Fruit fly (Drosophila melanogaster) whole organism, prepupa: ENCODE data around the gene CG31674.

Experiments used
- CG10631 ChIP-seq: fragments of 200-800 bp; sonication (Bioruptor generic); optimal IDR thresholded peaks from 2 replicates; lab custom pipeline; 2016; ENCODE audit warnings: missing biosample characterization, missing genetic modification characterization
- CG11294 ChIP-seq: fragments of 200-800 bp; sonication (Bioruptor generic); IDR thresholded peaks from 2 replicates; pipeline ENCODE4 v1.3.6; 2022; ENCODE audit warnings: missing biosample characterization, missing genetic modification characterization
- CG11762 ChIP-seq: fragments of 200-800 bp; sonication (Bioruptor generic); optimal IDR thresholded peaks from 3 replicates; lab custom pipeline; 2016; ENCODE audit warnings: missing biosample characterization, missing genetic modification characterization; ENCODE audit not compliant: insufficient read depth
- CG11902 ChIP-seq: fragments of 200-800 bp; sonication (Bioruptor generic); optimal IDR thresholded peaks from 3 replicates; lab custom pipeline; 2016; ENCODE audit warnings: missing biosample characterization, missing genetic modification characterization
- CG15336 ChIP-seq: fragments of 200-800 bp; sonication (Bioruptor generic); IDR thresholded peaks from 2 replicates; pipeline ENCODE4 v1.3.6; 2022; ENCODE audit warnings: missing biosample characterization, missing genetic modification characterization
- CG16779 ChIP-seq: fragments of 200-800 bp; sonication (Bioruptor generic); optimal IDR thresholded peaks from 3 replicates; lab custom pipeline; 2017; ENCODE audit warnings: missing biosample characterization, mild to moderate bottlenecking, missing genetic modification characterization
- CG3032 ChIP-seq: fragments of 200-800 bp; optimal IDR thresholded peaks from 2 replicates; lab custom pipeline; 2019; ENCODE audit warnings: missing biosample characterization, mild to moderate bottlenecking, missing genetic modification characterization, moderate library complexity
- CG31627 ChIP-seq: fragments of 200-800 bp; sonication (Bioruptor generic); optimal IDR thresholded peaks from 3 replicates; lab custom pipeline; 2016; ENCODE audit warnings: missing biosample characterization, missing genetic modification characterization
- CG32006 ChIP-seq: fragments of 200-800 bp; sonication (Bioruptor generic); optimal IDR thresholded peaks from 3 replicates; lab custom pipeline; 2017; ENCODE audit warnings: missing biosample characterization, mild to moderate bottlenecking, missing genetic modification characterization
- CG34406 ChIP-seq: fragments of 200-800 bp; sonication (Bioruptor generic); optimal IDR thresholded peaks from 3 replicates; lab custom pipeline; 2016; ENCODE audit warnings: missing biosample characterization, missing genetic modification characterization
- CG3919 ChIP-seq: fragments of 200-800 bp; sonication (Bioruptor generic); optimal IDR thresholded peaks from 3 replicates; lab custom pipeline; 2016; ENCODE audit warnings: missing biosample characterization, missing genetic modification characterization
- CG4318 ChIP-seq: fragments of 200-800 bp; sonication (Bioruptor generic); optimal IDR thresholded peaks from 3 replicates; lab custom pipeline; 2017; ENCODE audit warnings: missing biosample characterization, mild to moderate bottlenecking, missing genetic modification characterization
- CG6163 ChIP-seq: fragments of 200-800 bp; sonication (Bioruptor generic); IDR thresholded peaks from 3 replicates; pipeline ENCODE4 v1.3.6; 2022; ENCODE audit warnings: missing biosample characterization, missing genetic modification characterization
- CG6276 ChIP-seq: fragments of 200-800 bp; sonication (Bioruptor generic); optimal IDR thresholded peaks from 2 replicates; lab custom pipeline; 2017; ENCODE audit warnings: missing biosample characterization, mild to moderate bottlenecking, missing genetic modification characterization
- CG6808 ChIP-seq: fragments of 200-800 bp; sonication (Bioruptor generic); optimal IDR thresholded peaks from 3 replicates; lab custom pipeline; 2017; ENCODE audit warnings: missing biosample characterization, missing genetic modification characterization, mild to moderate bottlenecking, moderate library complexity, missing genetic modification reagents
- CG6854 ChIP-seq: fragments of 200-800 bp; sonication (Bioruptor generic); optimal IDR thresholded peaks from 2 replicates; lab custom pipeline; 2017; ENCODE audit warnings: missing biosample characterization, mild to moderate bottlenecking, missing genetic modification characterization
- CG7368 ChIP-seq: fragments of 200-800 bp; sonication (Bioruptor generic); optimal IDR thresholded peaks from 3 replicates; lab custom pipeline; 2016; ENCODE audit warnings: missing biosample characterization, missing genetic modification characterization
- CG8119 ChIP-seq: fragments of 200-800 bp; sonication (Bioruptor generic); IDR thresholded peaks from 3 replicates; pipeline ENCODE4 v1.3.6; 2022; ENCODE audit warnings: missing biosample characterization, missing genetic modification characterization
- CG8319 ChIP-seq: fragments of 200-800 bp; sonication (Bioruptor generic); optimal IDR thresholded peaks from 3 replicates; lab custom pipeline; 2016; ENCODE audit warnings: missing biosample characterization, missing genetic modification characterization
- CG9139 ChIP-seq: fragments of 200-800 bp; sonication (Bioruptor generic); optimal IDR thresholded peaks from 3 replicates; lab custom pipeline; 2017; ENCODE audit warnings: missing biosample characterization, mild to moderate bottlenecking, missing genetic modification characterization
- Eip78C ChIP-seq: fragments of 200-800 bp; sonication (Bioruptor generic); peaks from one replicate; lab custom pipeline; 2016; ENCODE audit warnings: missing biosample characterization, missing genetic modification characterization
- Eip93F ChIP-seq: fragments of 200-800 bp; sonication (Bioruptor generic); optimal IDR thresholded peaks from 2 replicates; lab custom pipeline; 2016; ENCODE audit warnings: missing biosample characterization, mild to moderate bottlenecking, missing genetic modification characterization
- Ets21C ChIP-seq: fragments of 200-800 bp; sonication (Bioruptor generic); optimal IDR thresholded peaks from 3 replicates; lab custom pipeline; 2016; ENCODE audit warnings: missing biosample characterization, missing genetic modification characterization
- Gug ChIP-seq: fragments of 200-800 bp; sonication (Bioruptor generic); IDR thresholded peaks from 2 replicates; pipeline ENCODE4 v1.3.6; 2022; ENCODE audit warnings: missing biosample characterization, missing genetic modification characterization
- Hr38 ChIP-seq: sonication (Bioruptor generic); optimal IDR thresholded peaks from 2 replicates; lab custom pipeline; 2016; ENCODE audit warnings: missing biosample characterization, missing genetic modification characterization
- Hr39 ChIP-seq: fragments of 200-800 bp; sonication (Bioruptor generic); optimal IDR thresholded peaks from 2 replicates; lab custom pipeline; 2016; ENCODE audit warnings: missing biosample characterization, missing genetic modification characterization
- Hr4 ChIP-seq: fragments of 200-800 bp; sonication (Bioruptor generic); optimal IDR thresholded peaks from 3 replicates; lab custom pipeline; 2016; ENCODE audit warnings: missing biosample characterization, missing genetic modification characterization
- Lpt ChIP-seq: fragments of 200-800 bp; sonication (Bioruptor generic); optimal IDR thresholded peaks from 3 replicates; lab custom pipeline; 2016; ENCODE audit warnings: missing biosample characterization, missing genetic modification characterization
- OdsH ChIP-seq: fragments of 200-800 bp; sonication (Bioruptor generic); optimal IDR thresholded peaks from 3 replicates; lab custom pipeline; 2016; ENCODE audit warnings: missing biosample characterization, missing genetic modification characterization
- Smox ChIP-seq: fragments of 200-800 bp; sonication (Bioruptor generic); optimal IDR thresholded peaks from 3 replicates; lab custom pipeline; 2016; ENCODE audit warnings: missing biosample characterization, missing genetic modification characterization
- Sox102F ChIP-seq: fragments of 200-800 bp; sonication (Bioruptor generic); optimal IDR thresholded peaks from 2 replicates; lab custom pipeline; 2016; ENCODE audit warnings: missing biosample characterization, mild to moderate bottlenecking, missing genetic modification characterization
- Sox14 ChIP-seq: fragments of 200-800 bp; sonication (Bioruptor generic); optimal IDR thresholded peaks from 3 replicates; lab custom pipeline; 2016; ENCODE audit warnings: missing biosample characterization, missing genetic modification characterization
- Sox15 ChIP-seq: fragments of 200-800 bp; sonication (Bioruptor generic); optimal IDR thresholded peaks from 3 replicates; lab custom pipeline; 2016; ENCODE audit warnings: missing biosample characterization, missing genetic modification characterization
- achi ChIP-seq: fragments of 200-800 bp; sonication (Bioruptor generic); optimal IDR thresholded peaks from 3 replicates; lab custom pipeline; 2016; ENCODE audit warnings: missing biosample characterization, missing genetic modification characterization
- cyc ChIP-seq: fragments of 200-800 bp; sonication (Bioruptor generic); optimal IDR thresholded peaks from 3 replicates; lab custom pipeline; 2016; ENCODE audit warnings: missing biosample characterization, missing genetic modification characterization
- dac ChIP-seq: fragments of 200-800 bp; sonication (Bioruptor generic); optimal IDR thresholded peaks from 2 replicates; lab custom pipeline; 2017; ENCODE audit warnings: missing biosample characterization, mild to moderate bottlenecking, missing genetic modification characterization
- dsx ChIP-seq: fragments of 200-800 bp; optimal IDR thresholded peaks from 3 replicates; lab custom pipeline; 2019; ENCODE audit warnings: missing biosample characterization, mild to moderate bottlenecking, missing genetic modification characterization, moderate library complexity; ENCODE audit not compliant: poor library complexity, severe bottlenecking
- eg ChIP-seq: fragments of 200-800 bp; sonication (Bioruptor generic); IDR thresholded peaks from 3 replicates; pipeline ENCODE4 v1.3.6; 2022; ENCODE audit warnings: missing biosample characterization, missing genetic modification characterization
- fd59A ChIP-seq: fragments of 200-800 bp; sonication (Bioruptor generic); optimal IDR thresholded peaks from 2 replicates; lab custom pipeline; 2017; ENCODE audit warnings: missing biosample characterization, mild to moderate bottlenecking, missing genetic modification characterization, missing genetic modification reagents
- fd85E ChIP-seq: fragments of 200-800 bp; sonication (Bioruptor generic); optimal IDR thresholded peaks from 3 replicates; lab custom pipeline; 2016; ENCODE audit warnings: missing biosample characterization, missing genetic modification characterization
- fkh ChIP-seq: fragments of 200-800 bp; sonication (Bioruptor generic); optimal IDR thresholded peaks from 3 replicates; lab custom pipeline; 2017; ENCODE audit warnings: missing biosample characterization, mild to moderate bottlenecking, missing genetic modification characterization, moderate library complexity
- lz ChIP-seq: fragments of 200-800 bp; sonication (Bioruptor generic); optimal IDR thresholded peaks from 3 replicates; lab custom pipeline; 2016; ENCODE audit warnings: missing biosample characterization, missing genetic modification characterization
- pdm3 ChIP-seq: fragments of 200-800 bp; sonication (Bioruptor generic); optimal IDR thresholded peaks from 3 replicates; lab custom pipeline; 2016; ENCODE audit warnings: missing biosample characterization, missing genetic modification characterization
- salr ChIP-seq, 2 experiments: fragments of 200-800 bp; sonication (Bioruptor generic); optimal IDR thresholded peaks; 3 replicates each; lab custom pipeline; 2016 to 2018; ENCODE audit warnings: missing biosample characterization in 2 of 2, missing genetic modification characterization in 2 of 2, mild to moderate bottlenecking in 1 of 2
- spab ChIP-seq: fragments of 200-800 bp; sonication (Bioruptor generic); optimal IDR thresholded peaks from 2 replicates; lab custom pipeline; 2017; ENCODE audit warnings: missing biosample characterization, mild to moderate bottlenecking, missing genetic modification characterization, missing genetic modification reagents
- ss ChIP-seq, 2 experiments: fragments of 200-800 bp; sonication (Bioruptor generic); optimal IDR thresholded peaks; 2 replicates in 1 of 2; 3 replicates in 1 of 2; lab custom pipeline; 2017 to 2018; ENCODE audit warnings: mild to moderate bottlenecking in 2 of 2, missing biosample characterization in 2 of 2, missing genetic modification characterization in 2 of 2, moderate library complexity in 1 of 2
- topi ChIP-seq: fragments of 200-800 bp; sonication (Bioruptor generic); optimal IDR thresholded peaks from 3 replicates; lab custom pipeline; 2016; ENCODE audit warnings: missing biosample characterization, missing genetic modification characterization
- vri ChIP-seq: fragments of 200-800 bp; sonication (Bioruptor generic); optimal IDR thresholded peaks from 3 replicates; lab custom pipeline; 2016; ENCODE audit warnings: missing biosample characterization, mild to moderate bottlenecking, missing genetic modification characterization

CG31674 gene

dm6 chr2L:20797515-20797847 lies 33.6 kb upstream of the CG31674 start, which contains the start of gene CG9328 (continued):
- TF ChIP-seq fd59A (GFP tag; lab: Kevin White, UChicago) (no peak), CG6808 (GFP tag; lab: Kevin White, UChicago) (no peak), Hr39 (peak; percentile 40), CG10631 (GFP tag; lab: Kevin White, UChicago) (peak; percentile 50), CG7368 (GFP tag; lab: Kevin White, UChicago) (no peak), Gug (GFP tag; lab: Robert Waterston, UW) (0 out of 2 replicates have a peak, but pooled peaks have one; percentile 25), CG9139 (peak; percentile 15), CG6276 (GFP tag; lab: Kevin White, UChicago) (no peak), CG6854 (GFP tag; lab: Kevin White, UChicago) (peak; percentile 26), lz (GFP tag; lab: Kevin White, UChicago) (peak; percentile 39), Hr4 (GFP tag; lab: Kevin White, UChicago) (peak; percentile 47), CG8119 (GFP tag; lab: Robert Waterston, UW) (no peak)

dm6 chr2L:20798351-20798777 lies 32.7 kb upstream of the CG31674 start:
- no peak for TF ChIP-seq achi (GFP tag; lab: Kevin White, UChicago)
- peak; percentile 53 for TF ChIP-seq CG9139
- TF ChIP-seq Hr4 (GFP tag; lab: Kevin White, UChicago), result no peak
- no peak for TF ChIP-seq salr (GFP tag; optimal IDR thresholded peaks at IDR 0.05; lab: Kevin White, UChicago)
- TF ChIP-seq OdsH (GFP tag; lab: Kevin White, UChicago), result no peak
- no peak for TF ChIP-seq CG8119 (GFP tag; lab: Robert Waterston, UW)
- no peak for TF ChIP-seq CG34406 (GFP tag; lab: Kevin White, UChicago)
- no peak for TF ChIP-seq CG11762 (GFP tag; lab: Kevin White, UChicago)
- no peak for TF ChIP-seq CG31627 (GFP tag; lab: Kevin White, UChicago)
- peak; percentile 39 for TF ChIP-seq CG6854 (GFP tag; lab: Kevin White, UChicago)
- peak; percentile 22 for TF ChIP-seq vri
- no peak for TF ChIP-seq fd59A (GFP tag; lab: Kevin White, UChicago)
- peak; percentile 48 to 62 for TF ChIP-seq ss (GFP tag; optimal IDR thresholded peaks at IDR 0.05; lab: Kevin White, UChicago)
- no peak for TF ChIP-seq Gug (GFP tag; lab: Robert Waterston, UW)
- TF ChIP-seq CG3919 (GFP tag; lab: Kevin White, UChicago), result no peak
- TF ChIP-seq Sox15 (GFP tag; lab: Kevin White, UChicago), result no peak
- no peak for TF ChIP-seq CG3032 (tag; lab: Kevin White, UChicago)
- no peak for TF ChIP-seq Sox14 (GFP tag; lab: Kevin White, UChicago)
- TF ChIP-seq pdm3 (GFP tag; lab: Kevin White, UChicago), result peak; percentile 2
- TF ChIP-seq CG32006, result no peak
- no peak for TF ChIP-seq CG7368 (GFP tag; lab: Kevin White, UChicago)
- TF ChIP-seq CG6808 (GFP tag; lab: Kevin White, UChicago), result no peak
- no peak for TF ChIP-seq Smox (GFP tag; lab: Kevin White, UChicago)
- TF ChIP-seq dac (GFP tag; lab: Kevin White, UChicago), result no peak
- TF ChIP-seq Sox102F (GFP tag; lab: Kevin White, UChicago), result peak; percentile 22
- no peak for TF ChIP-seq Hr38 (GFP tag; lab: Kevin White, UChicago)
- no peak for TF ChIP-seq CG8319 (GFP tag; lab: Kevin White, UChicago)
- TF ChIP-seq spab (GFP tag; lab: Kevin White, UChicago), result no peak
- no peak for TF ChIP-seq cyc
- no peak for TF ChIP-seq eg (GFP tag; lab: Robert Waterston, UW)
- TF ChIP-seq Ets21C (GFP tag; lab: Kevin White, UChicago), result no peak
- TF ChIP-seq CG16779, result no peak
- TF ChIP-seq CG6276 (GFP tag; lab: Kevin White, UChicago), result peak; percentile 12
- TF ChIP-seq CG15336 (GFP tag; lab: Robert Waterston, UW), result peak; percentile 25; the same call in 1 of the 2 replicates
- no peak for TF ChIP-seq fd85E
- no peak for TF ChIP-seq CG11902
- peak; percentile 23 for TF ChIP-seq Eip78C
- no peak for TF ChIP-seq Eip93F (GFP tag; lab: Kevin White, UChicago)
- TF ChIP-seq CG4318, result no peak
- no peak for TF ChIP-seq lz (GFP tag; lab: Kevin White, UChicago)
- peak; percentile 4 for TF ChIP-seq dsx (GFP tag; lab: Kevin White, UChicago)
- no peak for TF ChIP-seq Hr39
- TF ChIP-seq CG6163 (GFP tag; lab: Robert Waterston, UW), result peak; percentile 64; the same call in 2 of the 3 replicates
- no peak for TF ChIP-seq fkh (GFP tag; lab: Kevin White, UChicago)
- TF ChIP-seq topi, result no peak
- no peak for TF ChIP-seq CG11294 (GFP tag; lab: Robert Waterston, UW)
- TF ChIP-seq Lpt (GFP tag; lab: Kevin White, UChicago), result peak; percentile 4
